Fruit fly (Drosophila melanogaster) whole organism, prepupa: ENCODE data around the gene ksr.

Experiments used
- CG10631 ChIP-seq: fragments of 200-800 bp; sonication (Bioruptor generic); optimal IDR thresholded peaks from 2 replicates; lab custom pipeline; 2016; ENCODE audit warnings: missing biosample characterization, missing genetic modification characterization
- CG10669 ChIP-seq: fragments of 200-800 bp; sonication (Bioruptor generic); optimal IDR thresholded peaks from 3 replicates; lab custom pipeline; 2018; ENCODE audit warnings: missing biosample characterization, mild to moderate bottlenecking, missing genetic modification characterization, moderate library complexity
- CG11762 ChIP-seq: fragments of 200-800 bp; sonication (Bioruptor generic); optimal IDR thresholded peaks from 3 replicates; lab custom pipeline; 2016; ENCODE audit warnings: missing biosample characterization, missing genetic modification characterization; ENCODE audit not compliant: insufficient read depth
- CG15336 ChIP-seq: fragments of 200-800 bp; sonication (Bioruptor generic); IDR thresholded peaks from 2 replicates; pipeline ENCODE4 v1.3.6; 2022; ENCODE audit warnings: missing biosample characterization, missing genetic modification characterization
- CG16779 ChIP-seq: fragments of 200-800 bp; sonication (Bioruptor generic); optimal IDR thresholded peaks from 3 replicates; lab custom pipeline; 2017; ENCODE audit warnings: missing biosample characterization, mild to moderate bottlenecking, missing genetic modification characterization
- CG3032 ChIP-seq: fragments of 200-800 bp; optimal IDR thresholded peaks from 2 replicates; lab custom pipeline; 2019; ENCODE audit warnings: missing biosample characterization, mild to moderate bottlenecking, missing genetic modification characterization, moderate library complexity
- CG34406 ChIP-seq: fragments of 200-800 bp; sonication (Bioruptor generic); optimal IDR thresholded peaks from 3 replicates; lab custom pipeline; 2016; ENCODE audit warnings: missing biosample characterization, missing genetic modification characterization
- CG3919 ChIP-seq: fragments of 200-800 bp; sonication (Bioruptor generic); optimal IDR thresholded peaks from 3 replicates; lab custom pipeline; 2016; ENCODE audit warnings: missing biosample characterization, missing genetic modification characterization
- CG6163 ChIP-seq: fragments of 200-800 bp; sonication (Bioruptor generic); IDR thresholded peaks from 3 replicates; pipeline ENCODE4 v1.3.6; 2022; ENCODE audit warnings: missing biosample characterization, missing genetic modification characterization
- CG6276 ChIP-seq: fragments of 200-800 bp; sonication (Bioruptor generic); optimal IDR thresholded peaks from 2 replicates; lab custom pipeline; 2017; ENCODE audit warnings: missing biosample characterization, mild to moderate bottlenecking, missing genetic modification characterization
- CG6792 ChIP-seq: fragments of 200-800 bp; sonication (Bioruptor generic); optimal IDR thresholded peaks from 3 replicates; lab custom pipeline; 2016; ENCODE audit warnings: missing biosample characterization, missing genetic modification characterization
- CG6854 ChIP-seq: fragments of 200-800 bp; sonication (Bioruptor generic); optimal IDR thresholded peaks from 2 replicates; lab custom pipeline; 2017; ENCODE audit warnings: missing biosample characterization, mild to moderate bottlenecking, missing genetic modification characterization
- CG7368 ChIP-seq: fragments of 200-800 bp; sonication (Bioruptor generic); optimal IDR thresholded peaks from 3 replicates; lab custom pipeline; 2016; ENCODE audit warnings: missing biosample characterization, missing genetic modification characterization
- CG8119 ChIP-seq: fragments of 200-800 bp; sonication (Bioruptor generic); IDR thresholded peaks from 3 replicates; pipeline ENCODE4 v1.3.6; 2022; ENCODE audit warnings: missing biosample characterization, missing genetic modification characterization
- CG8632 ChIP-seq: fragments of 200-800 bp; sonication (Bioruptor generic); optimal IDR thresholded peaks from 3 replicates; lab custom pipeline; 2016; ENCODE audit warnings: missing biosample characterization, missing genetic modification characterization
- CG9139 ChIP-seq: fragments of 200-800 bp; sonication (Bioruptor generic); optimal IDR thresholded peaks from 3 replicates; lab custom pipeline; 2017; ENCODE audit warnings: missing biosample characterization, mild to moderate bottlenecking, missing genetic modification characterization
- Eip78C ChIP-seq: fragments of 200-800 bp; sonication (Bioruptor generic); peaks from one replicate; lab custom pipeline; 2016; ENCODE audit warnings: missing biosample characterization, missing genetic modification characterization
- Ets21C ChIP-seq: fragments of 200-800 bp; sonication (Bioruptor generic); optimal IDR thresholded peaks from 3 replicates; lab custom pipeline; 2016; ENCODE audit warnings: missing biosample characterization, missing genetic modification characterization
- Ets96B ChIP-seq: fragments of 200-800 bp; optimal IDR thresholded peaks from 2 replicates; lab custom pipeline; 2019; ENCODE audit warnings: missing biosample characterization, mild to moderate bottlenecking, missing genetic modification characterization, moderate library complexity
- Hr38 ChIP-seq: sonication (Bioruptor generic); optimal IDR thresholded peaks from 2 replicates; lab custom pipeline; 2016; ENCODE audit warnings: missing biosample characterization, missing genetic modification characterization
- Hr4 ChIP-seq: fragments of 200-800 bp; sonication (Bioruptor generic); optimal IDR thresholded peaks from 3 replicates; lab custom pipeline; 2016; ENCODE audit warnings: missing biosample characterization, missing genetic modification characterization
- Lpt ChIP-seq: fragments of 200-800 bp; sonication (Bioruptor generic); optimal IDR thresholded peaks from 3 replicates; lab custom pipeline; 2016; ENCODE audit warnings: missing biosample characterization, missing genetic modification characterization
- Met ChIP-seq: fragments of 200-800 bp; sonication (Bioruptor generic); optimal IDR thresholded peaks from 3 replicates; lab custom pipeline; 2016; ENCODE audit warnings: missing biosample characterization, missing genetic modification characterization
- Sox14 ChIP-seq: fragments of 200-800 bp; sonication (Bioruptor generic); optimal IDR thresholded peaks from 3 replicates; lab custom pipeline; 2016; ENCODE audit warnings: missing biosample characterization, missing genetic modification characterization
- achi ChIP-seq: fragments of 200-800 bp; sonication (Bioruptor generic); optimal IDR thresholded peaks from 3 replicates; lab custom pipeline; 2016; ENCODE audit warnings: missing biosample characterization, missing genetic modification characterization
- acj6 ChIP-seq: fragments of 200-800 bp; sonication (Bioruptor generic); optimal IDR thresholded peaks from 3 replicates; lab custom pipeline; 2016; ENCODE audit warnings: missing biosample characterization, missing genetic modification characterization
- cyc ChIP-seq: fragments of 200-800 bp; sonication (Bioruptor generic); optimal IDR thresholded peaks from 3 replicates; lab custom pipeline; 2016; ENCODE audit warnings: missing biosample characterization, missing genetic modification characterization
- dac ChIP-seq: fragments of 200-800 bp; sonication (Bioruptor generic); optimal IDR thresholded peaks from 2 replicates; lab custom pipeline; 2017; ENCODE audit warnings: missing biosample characterization, mild to moderate bottlenecking, missing genetic modification characterization
- dsx ChIP-seq: fragments of 200-800 bp; optimal IDR thresholded peaks from 3 replicates; lab custom pipeline; 2019; ENCODE audit warnings: missing biosample characterization, mild to moderate bottlenecking, missing genetic modification characterization, moderate library complexity; ENCODE audit not compliant: poor library complexity, severe bottlenecking
- eg ChIP-seq: fragments of 200-800 bp; sonication (Bioruptor generic); IDR thresholded peaks from 3 replicates; pipeline ENCODE4 v1.3.6; 2022; ENCODE audit warnings: missing biosample characterization, missing genetic modification characterization
- esn ChIP-seq: fragments of 200-800 bp; sonication (Bioruptor generic); optimal IDR thresholded peaks from 2 replicates; lab custom pipeline; 2016; ENCODE audit warnings: missing biosample characterization, mild to moderate bottlenecking, missing genetic modification characterization, moderate library complexity
- fkh ChIP-seq: fragments of 200-800 bp; sonication (Bioruptor generic); optimal IDR thresholded peaks from 3 replicates; lab custom pipeline; 2017; ENCODE audit warnings: missing biosample characterization, mild to moderate bottlenecking, missing genetic modification characterization, moderate library complexity
- lz ChIP-seq: fragments of 200-800 bp; sonication (Bioruptor generic); optimal IDR thresholded peaks from 3 replicates; lab custom pipeline; 2016; ENCODE audit warnings: missing biosample characterization, missing genetic modification characterization
- salr ChIP-seq, 2 experiments: fragments of 200-800 bp; sonication (Bioruptor generic); optimal IDR thresholded peaks; 3 replicates each; lab custom pipeline; 2016 to 2018; ENCODE audit warnings: missing biosample characterization in 2 of 2, missing genetic modification characterization in 2 of 2, mild to moderate bottlenecking in 1 of 2
- ss ChIP-seq, 2 experiments: fragments of 200-800 bp; sonication (Bioruptor generic); optimal IDR thresholded peaks; 2 replicates in 1 of 2; 3 replicates in 1 of 2; lab custom pipeline; 2017 to 2018; ENCODE audit warnings: mild to moderate bottlenecking in 2 of 2, missing biosample characterization in 2 of 2, missing genetic modification characterization in 2 of 2, moderate library complexity in 1 of 2
- svp ChIP-seq: fragments of 200-800 bp; sonication (Bioruptor generic); peaks from one replicate; lab custom pipeline; 2016; ENCODE audit warnings: missing biosample characterization, missing genetic modification characterization
- topi ChIP-seq: fragments of 200-800 bp; sonication (Bioruptor generic); optimal IDR thresholded peaks from 3 replicates; lab custom pipeline; 2016; ENCODE audit warnings: missing biosample characterization, missing genetic modification characterization
- vri ChIP-seq: fragments of 200-800 bp; sonication (Bioruptor generic); optimal IDR thresholded peaks from 3 replicates; lab custom pipeline; 2016; ENCODE audit warnings: missing biosample characterization, mild to moderate bottlenecking, missing genetic modification characterization

The ksr gene

DNA sequence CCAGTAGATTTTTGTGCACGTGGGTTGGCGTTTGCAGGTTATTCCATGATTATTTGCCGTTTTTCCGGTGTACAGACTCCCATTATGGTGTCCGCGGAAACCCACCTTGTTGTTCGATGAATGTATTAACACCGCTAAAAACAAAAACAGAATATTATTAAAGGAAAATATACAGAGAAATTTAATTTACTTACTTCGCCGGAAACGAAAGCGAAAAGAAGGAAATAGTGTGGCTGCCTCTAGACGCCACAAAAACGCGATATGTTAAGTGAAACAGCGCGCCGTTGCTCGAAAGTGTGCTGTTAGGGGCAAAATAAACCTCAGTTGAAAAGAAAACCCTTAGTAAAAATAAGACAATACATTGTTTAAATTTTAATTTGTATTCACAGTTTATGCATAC, 16.8 kb downstream of the ksr start, which contains the start of gene RpL35A (continued):
- TF ChIP-seq CG15336 (0 out of 2 replicates have a peak, but pooled peaks have one; percentile 12), dac (GFP tag; lab: Kevin White, UChicago) (peak; percentile 21), CG9139 (GFP tag; lab: Kevin White, UChicago) (no peak), vri (GFP tag; lab: Kevin White, UChicago) (no peak), CG7368 (GFP tag; lab: Kevin White, UChicago) (peak; percentile 68), Ets21C (GFP tag; lab: Kevin White, UChicago) (no peak), Sox14 (GFP tag; lab: Kevin White, UChicago) (peak; percentile 52), CG34406 (GFP tag; lab: Kevin White, UChicago) (peak; percentile 60), CG6792 (GFP tag; lab: Kevin White, UChicago) (peak; percentile 55), Hr4 (GFP tag; lab: Kevin White, UChicago) (no peak), CG6276 (no peak), Hr38 (GFP tag; lab: Kevin White, UChicago) (no peak), CG6163 (GFP tag; lab: Robert Waterston, UW) (peak; percentile 76), esn (GFP tag; lab: Kevin White, UChicago) (peak; percentile 77), CG6854 (peak; percentile 93), CG10669 (GFP tag; lab: Kevin White, UChicago) (no peak), Eip78C (peak; percentile 92), cyc (GFP tag; lab: Kevin White, UChicago) (peak; percentile 58), CG3032 (tag; lab: Kevin White, UChicago) (peak; percentile 43), acj6 (GFP tag; lab: Kevin White, UChicago) (peak; percentile 49), CG10631 (no peak), achi (GFP tag; lab: Kevin White, UChicago) (peak; percentile 58)

DNA sequence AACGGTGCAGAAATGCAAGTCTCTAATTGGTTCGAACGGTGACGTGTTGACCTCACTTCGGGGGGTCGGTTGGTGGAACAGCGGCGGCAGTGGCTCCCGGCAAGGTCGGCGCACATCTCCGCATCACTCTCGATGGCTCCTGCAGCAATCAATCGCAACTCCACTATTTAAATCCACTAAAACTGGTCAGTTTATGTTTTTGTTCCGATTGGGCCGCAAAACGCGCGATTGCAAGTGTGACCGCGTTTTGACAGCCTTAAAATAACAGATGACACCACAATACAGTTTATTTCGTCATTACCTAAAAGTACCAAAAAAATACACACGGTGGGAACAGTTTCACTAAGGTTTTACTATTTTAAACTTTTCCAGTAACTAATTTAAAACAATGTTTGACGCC, 19.2 kb downstream of the ksr start, which contains the start of gene PEK:
Gene PEK (minus strand): TSS at position 273 of the 400 bp plus-strand sequence.
- TF ChIP-seq svp (GFP tag; lab: Kevin White, UChicago): peak; percentile 76
- peak; percentile 44 for TF ChIP-seq vri (GFP tag; lab: Kevin White, UChicago)
- no peak for TF ChIP-seq dsx (GFP tag; lab: Kevin White, UChicago)

DNA sequence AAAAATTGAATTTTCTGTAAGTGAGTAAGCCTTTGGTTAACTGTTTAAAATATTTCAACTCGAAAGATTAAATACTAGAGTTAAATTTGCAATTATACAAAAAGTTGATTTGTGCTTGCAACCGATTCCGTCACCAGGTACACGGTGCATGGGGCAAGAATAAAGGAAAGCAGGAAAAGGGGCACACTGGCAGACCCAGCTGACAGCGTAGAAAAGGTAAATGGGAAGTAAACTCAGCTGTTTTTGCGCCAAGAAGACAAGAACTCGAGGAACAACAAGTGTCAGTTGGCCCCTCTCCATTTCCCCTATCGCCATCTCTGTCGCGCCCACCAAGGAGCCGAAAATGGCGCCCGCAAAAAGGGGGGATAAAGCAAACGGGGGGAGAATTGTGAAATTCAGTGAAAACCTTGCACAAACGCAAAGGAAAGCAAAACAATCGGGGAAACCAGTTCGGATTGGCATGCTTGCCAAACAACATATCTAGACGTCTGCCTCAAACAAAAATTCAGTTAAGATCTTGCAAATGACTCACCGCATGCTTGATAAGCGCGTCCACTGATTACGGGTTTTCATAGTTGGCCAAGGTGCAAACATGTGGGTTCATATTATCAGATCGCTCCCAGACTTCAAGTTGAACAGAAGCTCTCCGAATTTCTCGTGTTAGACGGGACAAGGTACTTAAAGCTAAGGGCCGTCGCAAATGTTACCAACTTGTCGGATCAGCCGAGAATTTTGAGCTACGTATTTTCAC, 20.3 kb downstream of the ksr start:
- no peak for TF ChIP-seq CG3919 (GFP tag; lab: Kevin White, UChicago)
- no peak for TF ChIP-seq CG15336
- no peak for TF ChIP-seq Met (GFP tag; lab: Kevin White, UChicago)
- 0 out of 3 replicates have a peak, but pooled peaks have one; percentile 15 for TF ChIP-seq eg (GFP tag; lab: Robert Waterston, UW)
- TF ChIP-seq cyc (GFP tag; lab: Kevin White, UChicago): no peak
- no peak for TF ChIP-seq CG11762
- TF ChIP-seq CG8632 (GFP tag; lab: Kevin White, UChicago): no peak
- peak; percentile 78 for TF ChIP-seq Eip78C
- TF ChIP-seq CG16779: no peak
- TF ChIP-seq ss (GFP tag; optimal IDR thresholded peaks at IDR 0.05; lab: Kevin White, UChicago): peak in 1 of 2 experiments; percentile 37
- TF ChIP-seq Sox14 (GFP tag; lab: Kevin White, UChicago): peak; percentile 32
- no peak for TF ChIP-seq CG8119 (GFP tag; lab: Robert Waterston, UW)
- no peak for TF ChIP-seq CG6163 (GFP tag; lab: Robert Waterston, UW)
- TF ChIP-seq achi (GFP tag; lab: Kevin White, UChicago): peak; percentile 58
- TF ChIP-seq svp (GFP tag; lab: Kevin White, UChicago): no peak
- no peak for TF ChIP-seq Ets96B (tag; lab: Kevin White, UChicago)
- peak; percentile 23 for TF ChIP-seq esn (GFP tag; lab: Kevin White, UChicago)
- TF ChIP-seq salr (GFP tag; optimal IDR thresholded peaks at IDR 0.05; lab: Kevin White, UChicago): no peak
- no peak for TF ChIP-seq fkh
- no peak for TF ChIP-seq topi
- TF ChIP-seq Ets21C (GFP tag; lab: Kevin White, UChicago): no peak
- TF ChIP-seq lz (GFP tag; lab: Kevin White, UChicago): peak; percentile 16
- peak; percentile 29 for TF ChIP-seq CG6854
- TF ChIP-seq Lpt (GFP tag; lab: Kevin White, UChicago): no peak
